Worm (Caenorhabditis elegans): ENCODE measurements around the gene hlh-15.

The hlh-15 gene

ce11 chrX:2364703-2365299, 48.4 kb downstream of the hlh-15 start (continued):
- TF ChIP-seq lin-35 (GFP tag; optimal IDR thresholded peaks at IDR 0.05) = peak; percentile 24 to 81
- TF ChIP-seq C16A3.4 (tag; optimal IDR thresholded peaks at IDR 0.05) = peak; percentile 85
- peak; percentile 94 for TF ChIP-seq jun-1 (tag; optimal IDR thresholded peaks at IDR 0.05)
- TF ChIP-seq F16B12.6 (tag; optimal IDR thresholded peaks at IDR 0.05) = no peak
- peak; percentile 96 for TF ChIP-seq hpl-2 (GFP tag; optimal IDR thresholded peaks at IDR 0.05)
- peak; percentile 97 for TF ChIP-seq nhr-90 (tag; optimal IDR thresholded peaks at IDR 0.05; ENCODE audit: poor library complexity)
- peak; percentile 94 for TF ChIP-seq nhr-85 (tag)
- TF ChIP-seq xbp-1 (tag; optimal IDR thresholded peaks at IDR 0.05) = peak; percentile 73
- TF ChIP-seq vab-15 (tag; optimal IDR thresholded peaks at IDR 0.05) = no peak
- peak; percentile 50 for TF ChIP-seq aly-2 (tag; optimal IDR thresholded peaks at IDR 0.05)
- peak; percentile 55 to 62 for TF ChIP-seq efl-1 (optimal IDR thresholded peaks at IDR 0.05)
- TF ChIP-seq efl-1 (GFP tag; optimal IDR thresholded peaks at IDR 0.05 in 1 of 2) = peak in 1 of 2 experiments; percentile 94
- peak; percentile 65 for TF ChIP-seq zip-4 (GFP tag; optimal IDR thresholded peaks at IDR 0.05)
- TF ChIP-seq mep-1 (tag; optimal IDR thresholded peaks at IDR 0.05) = peak; percentile 94
- peak; percentile 99 for TF ChIP-seq skn-1 (tag; optimal IDR thresholded peaks at IDR 0.05)
- TF ChIP-seq ztf-11 (tag; optimal IDR thresholded peaks at IDR 0.05) = peak in 1 of 2 experiments; percentile 50
- TF ChIP-seq alr-1 (tag; optimal IDR thresholded peaks at IDR 0.05; ENCODE audit: borderline replicate concordance) = no peak
- peak; percentile 70 for TF ChIP-seq lir-3 (tag; optimal IDR thresholded peaks at IDR 0.05; ENCODE audit: poor library complexity)
- TF ChIP-seq zag-1 (tag; optimal IDR thresholded peaks at IDR 0.05) = no peak
- TF ChIP-seq mdl-1 (tag; optimal IDR thresholded peaks at IDR 0.05) = peak in 1 of 2 experiments; percentile 23
- TF ChIP-seq ceh-88 (GFP tag; IDR thresholded peaks at IDR 0.05) = peak; percentile 81
- no peak for TF ChIP-seq tlp-1 (tag; optimal IDR thresholded peaks at IDR 0.05)
- TF ChIP-seq snu-23 (GFP tag; optimal IDR thresholded peaks at IDR 0.05) = peak; percentile 95
- peak; percentile 91 for TF ChIP-seq nhr-71 (tag; optimal IDR thresholded peaks at IDR 0.05)
- TF ChIP-seq unc-130 (tag; optimal IDR thresholded peaks at IDR 0.05) = no peak
- TF ChIP-seq fkh-8 (tag; optimal IDR thresholded peaks at IDR 0.05) = peak; percentile 89
- peak; percentile 85 for TF ChIP-seq lin-14 (GFP tag; optimal IDR thresholded peaks at IDR 0.05)
- TF ChIP-seq irx-1 (tag; optimal IDR thresholded peaks at IDR 0.05) = peak; percentile 85
- no peak for TF ChIP-seq blmp-1 (tag; optimal IDR thresholded peaks at IDR 0.05)
